Worm (Caenorhabditis elegans) whole organism, L4 larva: Measurements from ENCODE around the gene mop-25.2.

Experiments used
- F49E8.2 ChIP-seq: sonication (generic microtip); optimal IDR thresholded peaks from 2 replicates; lab custom pipeline; 2016; ENCODE audit warnings: missing compliant biosample characterization, mild to moderate bottlenecking, missing genetic modification characterization, borderline replicate concordance
- aly-2 ChIP-seq: sonication (generic microtip); optimal IDR thresholded peaks from 2 replicates; lab custom pipeline; 2018; ENCODE audit warnings: missing biosample characterization, missing genetic modification characterization
- ama-1 ChIP-seq: fragments of 150-350 bp; optimal IDR thresholded peaks from 2 replicates; lab custom pipeline; 2014; ENCODE audit warnings: inconsistent platforms, mixed read lengths
- ces-1 ChIP-seq: fragments of 150-350 bp; sonication (generic microtip); optimal IDR thresholded peaks from 4 replicates; lab custom pipeline; 2014; ENCODE audit warnings: missing biosample characterization, missing genetic modification reagents, missing genetic modification characterization
- egl-27 ChIP-seq: sonication (generic microtip); optimal IDR thresholded peaks from 3 replicates; lab custom pipeline; 2017; ENCODE audit warnings: missing biosample characterization, missing genetic modification reagents, missing genetic modification characterization
- fos-1 ChIP-seq: fragments of 150-350 bp; optimal IDR thresholded peaks from 2 replicates; lab custom pipeline; 2014; ENCODE audit warnings: missing biosample characterization, missing genetic modification characterization
- mdl-1 ChIP-seq, 2 experiments: fragments of 150-350 bp in 1 of 2; sonication (generic microtip) in 1 of 2; optimal IDR thresholded peaks; 2 replicates each; lab custom pipeline; 2014 to 2017; ENCODE audit warnings: missing biosample characterization in 2 of 2, missing genetic modification characterization in 2 of 2
- nhr-102 ChIP-seq: sonication (generic microtip); optimal IDR thresholded peaks from 2 replicates; lab custom pipeline; 2016; ENCODE audit warnings: mild to moderate bottlenecking, missing genetic modification characterization, moderate library complexity, missing compliant biosample characterization
- nhr-76 ChIP-seq: fragments of 150-350 bp; optimal IDR thresholded peaks from 2 replicates; lab custom pipeline; 2014; ENCODE audit warnings: missing biosample characterization, missing genetic modification characterization
- nhr-77 ChIP-seq: fragments of 150-350 bp; optimal IDR thresholded peaks from 2 replicates; lab custom pipeline; 2014; ENCODE audit warnings: missing biosample characterization, missing genetic modification characterization
- set-16 ChIP-seq: fragments of 200-800 bp; sonication (Bioruptor generic); IDR thresholded peaks from 2 replicates; pipeline ENCODE4 v1.3.6; 2022; ENCODE audit warnings: missing genetic modification reagents, missing genetic modification characterization, missing compliant biosample characterization
- unc-62 ChIP-seq, 3 experiments: fragments of 150-350 bp in 1 of 3; sonication (generic microtip); optimal IDR thresholded peaks in 2 of 3; peaks in 1 of 3; 1 replicate in 1 of 3; 2 replicates in 2 of 3; lab custom pipeline; 2014 to 2017; ENCODE audit warnings: missing biosample characterization in 3 of 3, missing genetic modification characterization in 3 of 3, missing genetic modification reagents in 3 of 3, missing genotype in 1 of 3
- zag-1 ChIP-seq: fragments of 150-350 bp; optimal IDR thresholded peaks from 2 replicates; lab custom pipeline; 2014; ENCODE audit warnings: missing biosample characterization, missing genetic modification characterization

- TF ChIP-seq set-16 (no peak), zag-1 (tag; lab: Kevin White, UChicago) (no peak), unc-62 (GFP tag; optimal IDR thresholded peaks at IDR 0.05 in 1 of 2; lab: Kevin White, UChicago) (no peak), unc-62 (tag; optimal IDR thresholded peaks at IDR 0.05; lab: Kevin White, UChicago) (no peak), nhr-76 (no peak), mdl-1 (tag; optimal IDR thresholded peaks at IDR 0.05; lab: Kevin White, UChicago) (no peak), egl-27 (no peak), ces-1 (GFP tag; lab: Kevin White, UChicago) (peak; percentile 73), nhr-77 (tag; lab: Kevin White, UChicago) (no peak), ama-1 (lab: Kevin White, UChicago) (no peak), nhr-102 (tag; lab: Kevin White, UChicago) (no peak), aly-2 (tag; lab: Kevin White, UChicago) (no peak), fos-1 (tag; lab: Kevin White, UChicago) (no peak), F49E8.2 (no peak)
These were observed 13.4 kb downstream of the mop-25.2 start for ce11 chrII:9690067-9690632.
